Worm (Caenorhabditis elegans) whole organism, early embryonic: ENCODE results near the gene papl-1.
A peak's percentile ranks its signal among the peaks of the same experiment; 100 is the strongest.

Experiments
- B0310.2 ChIP-seq: sonication (generic microtip); optimal IDR thresholded peaks from 2 replicates; lab custom pipeline; 2016; ENCODE audit warnings: mild to moderate bottlenecking, missing genetic modification characterization, missing compliant biosample characterization
- F13C5.2 ChIP-seq: sonication (generic microtip); optimal IDR thresholded peaks from 2 replicates; lab custom pipeline; 2017; ENCODE audit warnings: mild to moderate bottlenecking, missing genetic modification characterization, inconsistent platforms, missing compliant biosample characterization
- aly-1 ChIP-seq: sonication (generic microtip); optimal IDR thresholded peaks from 2 replicates; lab custom pipeline; 2016; ENCODE audit warnings: missing genetic modification characterization, missing compliant biosample characterization
- ama-1 ChIP-seq: fragments of 150-350 bp; optimal IDR thresholded peaks from 2 replicates; lab custom pipeline; 2014
- ceh-13 ChIP-seq: fragments of 200-800 bp; sonication (Bioruptor generic); optimal IDR thresholded peaks from 2 replicates; lab custom pipeline; 2018; ENCODE audit warnings: mild to moderate bottlenecking, missing genetic modification characterization, missing compliant biosample characterization
- ceh-36 ChIP-seq: sonication (generic microtip); optimal IDR thresholded peaks from 2 replicates; lab custom pipeline; 2016; ENCODE audit warnings: missing genetic modification characterization, inconsistent platforms, missing compliant biosample characterization
- ets-7 ChIP-seq: sonication (generic microtip); optimal IDR thresholded peaks from 2 replicates; lab custom pipeline; 2016; ENCODE audit warnings: missing genotype, missing genetic modification characterization, missing compliant biosample characterization
- flt-1 ChIP-seq: fragments of 200-800 bp; sonication (Bioruptor generic); IDR thresholded peaks from 2 replicates; pipeline ENCODE4 v1.3.6; 2022; ENCODE audit warnings: missing genetic modification characterization, missing compliant biosample characterization
- hmbx-1 ChIP-seq: sonication (generic microtip); optimal IDR thresholded peaks from 2 replicates; lab custom pipeline; 2016; ENCODE audit warnings: mild to moderate bottlenecking, missing genetic modification characterization, missing compliant biosample characterization
- hmg-4 ChIP-seq: fragments of 200-800 bp; sonication (Bioruptor generic); optimal IDR thresholded peaks from 2 replicates; lab custom pipeline; 2018; ENCODE audit warnings: mild to moderate bottlenecking, missing genetic modification characterization, missing compliant biosample characterization
- hnd-1 ChIP-seq: sonication (generic microtip); optimal IDR thresholded peaks from 2 replicates; lab custom pipeline; 2016; ENCODE audit warnings: missing genetic modification characterization, missing compliant biosample characterization
- pes-1 ChIP-seq: fragments of 200-800 bp; sonication (Bioruptor generic); IDR thresholded peaks from 2 replicates; pipeline ENCODE4 v1.3.6; 2022; ENCODE audit warnings: missing genetic modification reagents, missing genetic modification characterization, missing compliant biosample characterization
- scrt-1 ChIP-seq: fragments of 200-800 bp; sonication (Bioruptor generic); IDR thresholded peaks from 2 replicates; pipeline ENCODE4 v1.3.6; 2022; ENCODE audit warnings: missing genetic modification characterization, missing compliant biosample characterization
- sea-1 ChIP-seq: fragments of 200-800 bp; sonication (Bioruptor generic); conservative IDR thresholded peaks from 2 replicates; pipeline ENCODE4 v1.3.6; 2022; ENCODE audit warnings: missing genetic modification characterization, missing compliant biosample characterization
- tbx-11 ChIP-seq: fragments of 200-800 bp; sonication (Bioruptor generic); IDR thresholded peaks from 2 replicates; pipeline ENCODE4 v1.3.6; 2022; ENCODE audit warnings: missing genetic modification characterization, missing compliant biosample characterization
- tbx-37 ChIP-seq: fragments of 200-800 bp; sonication (Bioruptor generic); conservative IDR thresholded peaks from 2 replicates; pipeline ENCODE4 v1.3.6; 2022; ENCODE audit warnings: missing genetic modification reagents, missing genetic modification characterization, missing compliant biosample characterization
- tra-4 ChIP-seq: sonication (generic microtip); optimal IDR thresholded peaks from 2 replicates; lab custom pipeline; 2017; ENCODE audit warnings: missing genetic modification characterization, missing compliant biosample characterization

Gene papl-1

DNA sequence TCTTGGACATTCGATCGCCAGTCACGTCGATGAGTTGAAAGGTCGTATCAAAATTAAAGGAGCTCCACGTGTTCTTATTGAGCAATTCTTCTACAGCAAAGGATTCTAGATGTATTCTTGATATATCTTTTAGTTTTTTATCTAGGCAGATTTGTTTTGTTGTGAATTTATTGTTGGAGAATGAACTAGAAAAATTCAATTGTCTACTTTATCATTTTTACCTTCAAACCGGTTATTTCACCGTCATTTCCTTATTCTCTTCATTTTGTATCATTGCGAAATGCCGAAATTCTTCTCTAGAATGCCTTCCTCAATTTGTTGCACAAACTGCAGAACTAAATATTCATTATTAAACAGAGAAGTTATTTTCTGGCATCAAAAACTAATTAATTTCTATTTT lies 30.3 kb downstream of the papl-1 start, which contains the start of gene R11D1.10:
Gene R11D1.10 (plus strand): TSS at position 301 of the 400 bp plus-strand sequence.
- TF ChIP-seq hmg-4: no peak
- TF ChIP-seq sea-1 (GFP tag; lab: Robert Waterston, UW): no peak
- TF ChIP-seq hmbx-1: no peak
- TF ChIP-seq pes-1 (GFP tag; lab: Robert Waterston, UW): no peak
- TF ChIP-seq B0310.2 (tag; lab: Kevin White, UChicago): no peak
- no peak for TF ChIP-seq tbx-37
- no peak for TF ChIP-seq ceh-13
- TF ChIP-seq tbx-11 (GFP tag; lab: Robert Waterston, UW): no peak
- no peak for TF ChIP-seq aly-1 (tag; lab: Kevin White, UChicago)
- no peak for TF ChIP-seq hnd-1 (tag; lab: Kevin White, UChicago)
- no peak for TF ChIP-seq flt-1 (GFP tag; lab: Robert Waterston, UW)
- no peak for TF ChIP-seq scrt-1 (GFP tag; lab: Robert Waterston, UW)
- TF ChIP-seq tra-4 (tag; lab: Kevin White, UChicago): no peak
- no peak for TF ChIP-seq F13C5.2 (tag; lab: Kevin White, UChicago)
- TF ChIP-seq ama-1 (lab: Kevin White, UChicago): no peak

DNA sequence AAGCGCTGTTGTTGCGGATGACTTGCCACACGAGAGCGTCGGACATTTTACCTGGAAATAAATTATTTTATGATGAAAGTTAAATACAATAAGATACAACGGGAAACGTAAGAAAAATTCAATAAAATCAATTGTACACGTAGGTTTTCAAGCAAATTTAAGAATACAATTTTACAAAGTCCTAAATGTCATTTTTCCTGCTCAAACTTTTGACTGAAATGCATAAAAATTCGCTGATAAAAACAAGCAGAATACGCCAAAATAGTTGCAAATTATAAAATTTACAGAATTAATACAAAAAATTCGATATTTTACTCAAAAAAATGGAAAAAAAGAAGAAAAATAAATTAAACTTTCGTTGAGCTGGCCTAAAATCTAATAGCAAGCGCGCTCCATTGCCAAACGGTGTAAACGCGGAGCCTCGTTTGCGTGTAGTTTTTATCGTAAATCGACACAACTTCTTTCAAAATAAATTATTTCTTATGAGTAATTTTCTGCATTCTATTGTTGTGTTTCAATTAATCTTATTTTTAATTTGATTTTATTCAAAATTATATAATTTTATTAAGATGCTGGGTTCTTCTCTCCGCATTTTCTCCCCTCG lies 31.4 kb downstream of the papl-1 start, which contains the start of the genes rpl-28 and mrpl-49:
Gene rpl-28 (minus strand): TSS at position 51 of the 604 bp plus-strand sequence.
Gene mrpl-49 (plus strand): TSS at position 570 of the 604 bp plus-strand sequence.
- TF ChIP-seq F13C5.2 (tag; lab: Kevin White, UChicago) (peak; percentile 33), hmg-4 (no peak)

DNA sequence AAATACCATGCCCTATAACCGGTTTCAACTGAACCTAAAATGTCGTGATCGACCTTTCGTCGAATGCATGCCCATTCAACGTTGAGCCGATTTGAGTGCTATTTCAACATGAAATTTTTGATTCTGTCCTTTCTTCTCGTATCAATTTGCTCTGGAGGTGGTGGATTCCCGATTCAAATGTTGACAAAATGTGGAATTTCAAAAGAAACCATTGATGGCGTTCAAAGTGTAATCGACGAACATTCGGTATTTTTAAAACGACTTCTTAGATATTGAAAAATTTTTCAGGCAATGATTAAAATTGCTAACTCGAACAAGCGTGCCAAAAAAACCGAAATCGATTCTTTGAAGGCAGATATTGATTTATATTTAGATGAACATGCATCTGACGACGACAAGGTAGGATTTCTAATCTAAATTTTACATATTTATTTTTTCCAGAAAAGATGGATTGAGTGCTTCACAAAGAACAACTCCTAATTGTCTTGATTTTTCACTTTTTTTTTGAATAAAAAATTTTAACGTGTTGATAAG lies 32.4 kb downstream of the papl-1 start, which contains the start of gene R11D1.13:
Gene R11D1.13 (plus strand): TSS at position 51 of the 534 bp plus-strand sequence.
- TF ChIP-seq hmg-4: no peak

DNA sequence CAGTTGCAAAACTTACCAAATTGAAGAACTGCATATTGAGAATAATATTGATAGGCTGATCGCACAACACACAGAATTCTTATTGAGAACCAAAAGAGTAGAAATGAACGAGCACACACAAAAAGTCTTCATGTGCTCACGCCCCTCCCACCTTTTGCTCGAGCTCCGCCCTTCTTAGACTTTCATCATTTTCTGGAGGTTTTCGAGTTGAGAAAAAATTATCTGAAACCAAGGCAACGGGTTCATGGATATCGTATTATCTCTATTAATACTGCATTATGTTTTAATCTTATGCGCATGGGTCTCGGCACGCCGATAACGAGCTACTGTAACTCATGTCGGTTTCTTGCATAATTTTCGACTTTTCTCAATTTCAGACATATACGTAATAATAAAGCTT lies 33.7 kb downstream of the papl-1 start, which contains the start of gene R11D1.12:
Gene R11D1.12 (minus strand): TSS at position 101 of the 400 bp plus-strand sequence.
- TF ChIP-seq tbx-11 (GFP tag; lab: Robert Waterston, UW) (no peak), aly-1 (tag; lab: Kevin White, UChicago) (no peak), hnd-1 (tag; lab: Kevin White, UChicago) (no peak), hmg-4 (no peak), sea-1 (GFP tag; lab: Robert Waterston, UW) (no peak)

ce11 chrV:12719713-12720112 lies 39.8 kb downstream of the papl-1 start, which contains the start of gene R11D1.7:
Gene R11D1.7 (plus strand): TSS chrV:12720013.
- no peak for TF ChIP-seq aly-1 (tag; lab: Kevin White, UChicago)

ce11 chrV:12718622-12719021 lies 40.9 kb downstream of the papl-1 start, which contains the start of gene str-181:
Gene str-181 (minus strand): TSS chrV:12718722.
- no peak for TF ChIP-seq scrt-1 (GFP tag; lab: Robert Waterston, UW)
- no peak for TF ChIP-seq ama-1 (lab: Kevin White, UChicago)
- no peak for TF ChIP-seq B0310.2 (tag; lab: Kevin White, UChicago)
- no peak for TF ChIP-seq aly-1 (tag; lab: Kevin White, UChicago)
- TF ChIP-seq tra-4 (tag; lab: Kevin White, UChicago): no peak
- no peak for TF ChIP-seq hmg-4
- no peak for TF ChIP-seq tbx-11 (GFP tag; lab: Robert Waterston, UW)
- no peak for TF ChIP-seq ets-7
- no peak for TF ChIP-seq pes-1 (GFP tag; lab: Robert Waterston, UW)
- TF ChIP-seq hmbx-1: no peak
- no peak for TF ChIP-seq ceh-36 (tag; lab: Kevin White, UChicago)
- no peak for TF ChIP-seq hnd-1 (tag; lab: Kevin White, UChicago)
- no peak for TF ChIP-seq sea-1 (GFP tag; lab: Robert Waterston, UW)
- no peak for TF ChIP-seq ceh-13
- no peak for TF ChIP-seq flt-1 (GFP tag; lab: Robert Waterston, UW)
- no peak for TF ChIP-seq tbx-37

DNA sequence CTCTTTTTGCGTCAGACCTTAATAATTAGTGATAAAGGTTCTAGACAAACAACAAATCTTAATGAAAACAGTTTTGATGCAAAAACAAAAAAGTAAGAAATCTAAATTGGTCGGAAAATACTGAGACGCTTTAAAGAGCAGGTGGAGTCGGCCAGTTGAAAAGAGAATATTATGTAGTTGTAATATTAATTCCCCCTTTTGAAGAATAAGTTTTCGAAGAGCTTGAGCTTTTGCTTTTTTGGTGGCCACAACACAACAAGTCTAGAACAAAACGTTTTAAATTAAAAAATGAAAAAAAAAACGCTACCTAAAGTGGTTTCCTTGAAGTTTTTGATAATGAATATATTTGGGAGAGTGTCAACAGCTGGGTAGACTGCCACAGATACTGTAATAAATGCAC lies 43.1 kb downstream of the papl-1 start, which contains the start of gene str-178:
Gene str-178 (minus strand): TSS at position 101 of the 400 bp plus-strand sequence.
- no peak for TF ChIP-seq tra-4 (tag; lab: Kevin White, UChicago)
- no peak for TF ChIP-seq hmg-4
- TF ChIP-seq ceh-13: no peak
- no peak for TF ChIP-seq tbx-11 (GFP tag; lab: Robert Waterston, UW)
- no peak for TF ChIP-seq scrt-1 (GFP tag; lab: Robert Waterston, UW)
- no peak for TF ChIP-seq hmbx-1
- TF ChIP-seq sea-1 (GFP tag; lab: Robert Waterston, UW): no peak
- TF ChIP-seq pes-1 (GFP tag; lab: Robert Waterston, UW): no peak
- TF ChIP-seq B0310.2 (tag; lab: Kevin White, UChicago): no peak
- no peak for TF ChIP-seq aly-1 (tag; lab: Kevin White, UChicago)
- no peak for TF ChIP-seq ets-7
- TF ChIP-seq tbx-37: no peak
- no peak for TF ChIP-seq F13C5.2 (tag; lab: Kevin White, UChicago)
- TF ChIP-seq ama-1 (lab: Kevin White, UChicago): no peak
- TF ChIP-seq flt-1 (GFP tag; lab: Robert Waterston, UW): no peak
- TF ChIP-seq hnd-1 (tag; lab: Kevin White, UChicago): no peak
- no peak for TF ChIP-seq ceh-36 (tag; lab: Kevin White, UChicago)

ce11 chrV:12714120-12714519 lies 45.4 kb downstream of the papl-1 start, which contains the start of gene R11D1.4:
Gene R11D1.4 (minus strand): TSS chrV:12714220.
- TF ChIP-seq flt-1 (GFP tag; lab: Robert Waterston, UW): no peak
- no peak for TF ChIP-seq hmg-4
- TF ChIP-seq B0310.2 (tag; lab: Kevin White, UChicago): no peak
- TF ChIP-seq ets-7: no peak
- TF ChIP-seq ama-1 (lab: Kevin White, UChicago): no peak
- TF ChIP-seq ceh-13: no peak
- TF ChIP-seq pes-1 (GFP tag; lab: Robert Waterston, UW): no peak
- TF ChIP-seq scrt-1 (GFP tag; lab: Robert Waterston, UW): no peak
- TF ChIP-seq tbx-11 (GFP tag; lab: Robert Waterston, UW): no peak
- no peak for TF ChIP-seq hmbx-1
- no peak for TF ChIP-seq F13C5.2 (tag; lab: Kevin White, UChicago)
- no peak for TF ChIP-seq tbx-37
- no peak for TF ChIP-seq aly-1 (tag; lab: Kevin White, UChicago)
- TF ChIP-seq ceh-36 (tag; lab: Kevin White, UChicago): no peak
